Fruit fly (Drosophila melanogaster): ENCODE measurements around the gene CG42537.

The CG42537 gene

dm6 chr3R:6350755-6351154, 26.8 kb upstream of the CG42537 start, which contains the start of gene Pak (continued):
- TF ChIP-seq Tbp (GFP tag; optimal IDR thresholded peaks at IDR 0.05) (no peak), tap (tag; optimal IDR thresholded peaks at IDR 0.05) (no peak), CG3995 (GFP tag; optimal IDR thresholded peaks at IDR 0.05) (peak; percentile 98), dan (GFP tag; IDR thresholded peaks at IDR 0.05) (no peak), CG30431 (GFP tag; optimal IDR thresholded peaks at IDR 0.05) (no peak), slou (GFP tag; optimal IDR thresholded peaks at IDR 0.05) (no peak), CG3407 (GFP tag; optimal IDR thresholded peaks at IDR 0.05) (no peak), Aef1 (GFP tag; IDR thresholded peaks at IDR 0.05) (no peak), MBD-R2 (GFP tag; IDR thresholded peaks at IDR 0.05) (peak; percentile 72), CG10979 (tag; optimal IDR thresholded peaks at IDR 0.05) (no peak), Jarid2 (GFP tag; optimal IDR thresholded peaks at IDR 0.05) (no peak), Antp (GFP tag; optimal IDR thresholded peaks at IDR 0.05) (no peak), CG11504 (tag; optimal IDR thresholded peaks at IDR 0.05) (peak; percentile 4), peb (GFP tag; IDR thresholded peaks at IDR 0.05) (no peak), Camta (GFP tag; optimal IDR thresholded peaks at IDR 0.05) (no peak), CG14441 (GFP tag; IDR thresholded peaks at IDR 0.05) (no peak), CG1792 (GFP tag; optimal IDR thresholded peaks at IDR 0.05) (no peak), pfk (GFP tag; optimal IDR thresholded peaks at IDR 0.05) (no peak), Chrac-16 (GFP tag; optimal IDR thresholded peaks at IDR 0.05) (no peak), disco-r (GFP tag; optimal IDR thresholded peaks at IDR 0.05) (no peak), Hr78 (GFP tag; optimal IDR thresholded peaks at IDR 0.05) (no peak), pb (GFP tag; optimal IDR thresholded peaks at IDR 0.05) (no peak), H15 (GFP tag; IDR thresholded peaks at IDR 0.05) (no peak), Hr3 (GFP tag; optimal IDR thresholded peaks at IDR 0.05) (no peak), exex (tag; optimal IDR thresholded peaks at IDR 0.05) (no peak), fu2 (GFP tag; optimal IDR thresholded peaks at IDR 0.05) (no peak), CG7357 (GFP tag; IDR thresholded peaks at IDR 0.05) (no peak), CG4424 (GFP tag; optimal IDR thresholded peaks at IDR 0.05) (no peak), dm (GFP tag; optimal IDR thresholded peaks at IDR 0.05) (peak; percentile 13), CG9609 (GFP tag; optimal IDR thresholded peaks at IDR 0.05) (no peak), btn (GFP tag; optimal IDR thresholded peaks at IDR 0.05) (no peak), H2.0 (GFP tag; IDR thresholded peaks at IDR 0.05) (no peak), bbx (GFP tag; IDR thresholded peaks at IDR 0.05; ENCODE audit: partially characterized antibody) (peak; percentile 93), CG34422 (GFP tag; IDR thresholded peaks at IDR 0.05) (no peak; the same call in 2 of the 3 replicates), zen (tag; optimal IDR thresholded peaks at IDR 0.05) (no peak), CG3847 (GFP tag; IDR thresholded peaks at IDR 0.05) (0 out of 2 replicates have a peak, but pooled peaks have one; percentile 12), Mad (GFP tag; optimal IDR thresholded peaks at IDR 0.05) (no peak), CG12769 (tag; optimal IDR thresholded peaks at IDR 0.05) (no peak), hkb (optimal IDR thresholded peaks at IDR 0.05) (no peak), hkb (GFP tag; IDR thresholded peaks at IDR 0.05) (no peak), CG4282 (GFP tag; optimal IDR thresholded peaks at IDR 0.05) (no peak), CG17385 (GFP tag; optimal IDR thresholded peaks at IDR 0.05) (no peak), Sin3A (optimal IDR thresholded peaks at IDR 0.05) (peak; percentile 44), tx (GFP tag; optimal IDR thresholded peaks at IDR 0.05) (no peak), onecut (GFP tag; IDR thresholded peaks at IDR 0.05) (no peak), CG5180 (GFP tag; optimal IDR thresholded peaks at IDR 0.05) (no peak), CG13123 (GFP tag; optimal IDR thresholded peaks at IDR 0.05) (no peak), da (GFP tag; optimal IDR thresholded peaks at IDR 0.05) (peak; percentile 11), en (GFP tag; optimal IDR thresholded peaks at IDR 0.05) (no peak), lola (GFP tag; optimal IDR thresholded peaks at IDR 0.05) (no peak), D19A (tag; optimal IDR thresholded peaks at IDR 0.05) (no peak), CG11723 (GFP tag; optimal IDR thresholded peaks at IDR 0.05) (no peak), Kr (GFP tag; optimal IDR thresholded peaks at IDR 0.05) (no peak)

Measured in whole organism, embryonic.